Worm (Caenorhabditis elegans) whole organism, L3 larva: ENCODE measurements around the gene mnat-1.

Experiments
- ama-1 ChIP-seq: fragments of 150-350 bp; optimal IDR thresholded peaks from 2 replicates; lab custom pipeline; 2018
- ceh-28 ChIP-seq: fragments of 150-350 bp; optimal IDR thresholded peaks from 2 replicates; lab custom pipeline; 2014; ENCODE audit warnings: missing biosample characterization, missing genetic modification reagents, missing genetic modification characterization
- daf-12 ChIP-seq: fragments of 150-350 bp; optimal IDR thresholded peaks from 2 replicates; lab custom pipeline; 2014; ENCODE audit warnings: missing biosample characterization, missing genetic modification reagents, missing genetic modification characterization
- fos-1 ChIP-seq: fragments of 150-350 bp; optimal IDR thresholded peaks from 2 replicates; lab custom pipeline; 2014; ENCODE audit warnings: missing biosample characterization, missing genetic modification characterization
- mml-1 ChIP-seq: fragments of 150-350 bp; sonication (generic microtip); optimal IDR thresholded peaks from 3 replicates; lab custom pipeline; 2014; ENCODE audit warnings: missing biosample characterization, missing genetic modification characterization
- nhr-11 ChIP-seq: fragments of 150-350 bp; optimal IDR thresholded peaks from 2 replicates; lab custom pipeline; 2014; ENCODE audit warnings: missing biosample characterization, missing genetic modification characterization
- nhr-12 ChIP-seq: fragments of 150-350 bp; optimal IDR thresholded peaks from 2 replicates; lab custom pipeline; 2014; ENCODE audit warnings: missing biosample characterization, missing genetic modification characterization
- nhr-67 ChIP-seq: fragments of 150-350 bp; optimal IDR thresholded peaks from 2 replicates; lab custom pipeline; 2014; ENCODE audit warnings: missing biosample characterization, missing genetic modification characterization
- skn-1 ChIP-seq: fragments of 150-350 bp; optimal IDR thresholded peaks from 2 replicates; lab custom pipeline; 2014; ENCODE audit warnings: missing biosample characterization, missing genetic modification characterization
- unc-62 ChIP-seq: fragments of 150-350 bp; sonication (generic microtip); optimal IDR thresholded peaks from 4 replicates; lab custom pipeline; 2014; ENCODE audit warnings: missing biosample characterization, missing genetic modification reagents, missing genetic modification characterization

- no peak for TF ChIP-seq unc-62 (GFP tag; lab: Kevin White, UChicago)
- TF ChIP-seq daf-12: no peak
- no peak for TF ChIP-seq nhr-67 (tag; lab: Kevin White, UChicago)
- no peak for TF ChIP-seq ama-1
- no peak for TF ChIP-seq nhr-12 (tag; lab: Kevin White, UChicago)
- TF ChIP-seq fos-1: no peak
- no peak for TF ChIP-seq mml-1 (tag; lab: Kevin White, UChicago)
- no peak for TF ChIP-seq skn-1 (tag; lab: Kevin White, UChicago)
- TF ChIP-seq ceh-28 (tag; lab: Kevin White, UChicago): no peak
- no peak for TF ChIP-seq nhr-11 (tag; lab: Kevin White, UChicago)
Observed at ce11 chrII:2455931-2456576, 22.4 kb downstream of the mnat-1 start.
